Worm (Caenorhabditis elegans): ENCODE measurements around the gene samt-1.

ce11 chrIV:2892395-2892786 is 38.8 kb upstream of the samt-1 start, which contains the start of gene Y54G2A.18:
- no peak for TF ChIP-seq tab-1 (GFP tag; IDR thresholded peaks at IDR 0.05)
- no peak for TF ChIP-seq klf-2 (GFP tag; conservative IDR thresholded peaks at IDR 0.05)
- TF ChIP-seq ztf-23 (GFP tag; IDR thresholded peaks at IDR 0.05): no peak
- no peak for TF ChIP-seq ref-1 (GFP tag; conservative IDR thresholded peaks at IDR 0.05)
- no peak for TF ChIP-seq flt-1 (GFP tag; IDR thresholded peaks at IDR 0.05)

All from whole organism, midembryonic.